Worm (Caenorhabditis elegans): Measurements from ENCODE around the gene T11B7.1.

ce11 chrIV:8886228-8886627 lies 45.7 kb downstream of the T11B7.1 start, which contains the start of gene C09G9.5:
- TF ChIP-seq ets-5 (GFP tag; IDR thresholded peaks at IDR 0.05) (no peak), nhr-90 (tag; optimal IDR thresholded peaks at IDR 0.05; ENCODE audit: poor library complexity) (no peak), nhr-76 (tag; optimal IDR thresholded peaks at IDR 0.05) (no peak), ceh-8 (GFP tag; optimal IDR thresholded peaks at IDR 0.05) (no peak), ama-1 (optimal IDR thresholded peaks at IDR 0.05) (no peak), nhr-19 (GFP tag; conservative IDR thresholded peaks at IDR 0.05) (no peak), mdl-1 (tag; optimal IDR thresholded peaks at IDR 0.05) (no peak), unc-98 (GFP tag; IDR thresholded peaks at IDR 0.05) (no peak), isw-1 (GFP tag; IDR thresholded peaks at IDR 0.05) (no peak)
